Worm (Caenorhabditis elegans) whole organism, L1 larva: ENCODE data around the gene Y41E3.1.

Experiments used
- egl-27 ChIP-seq, 2 experiments: fragments of 150-350 bp in 1 of 2; sonication (generic microtip); optimal IDR thresholded peaks; 3 replicates each; lab custom pipeline; 2017 to 2018; ENCODE audit warnings: missing biosample characterization in 2 of 2, missing genetic modification characterization in 2 of 2, missing genetic modification reagents in 2 of 2
- sox-4 ChIP-seq: sonication (generic microtip); optimal IDR thresholded peaks from 2 replicates; lab custom pipeline; 2016; ENCODE audit warnings: missing genetic modification characterization, missing compliant biosample characterization

DNA sequence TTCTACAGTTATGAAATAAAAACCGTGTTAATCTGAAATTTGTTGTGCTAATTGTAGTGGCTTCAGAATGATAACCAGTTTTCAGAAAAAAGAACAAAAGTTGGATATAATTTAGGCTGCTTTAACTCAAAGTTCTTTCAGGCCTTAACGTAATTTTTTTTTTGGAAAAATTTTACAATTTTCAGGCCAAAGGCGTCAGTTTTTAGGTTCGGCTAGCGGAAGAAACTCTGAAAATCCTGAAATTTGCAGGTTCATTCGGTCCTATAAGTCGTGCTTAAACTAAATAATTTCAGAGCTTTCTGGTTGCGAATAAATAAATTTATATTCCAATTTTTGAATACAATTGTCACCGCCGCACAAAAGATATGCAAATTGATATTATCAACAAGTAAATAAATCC is 49.5 kb upstream of the Y41E3.1 start:
- TF ChIP-seq egl-27 (tag; optimal IDR thresholded peaks at IDR 0.05; lab: Kevin White, UChicago) (no peak), sox-4 (tag; lab: Kevin White, UChicago) (no peak)
